Fruit fly (Drosophila melanogaster): ENCODE data around the gene CG31524.

CG31524 gene

DNA sequence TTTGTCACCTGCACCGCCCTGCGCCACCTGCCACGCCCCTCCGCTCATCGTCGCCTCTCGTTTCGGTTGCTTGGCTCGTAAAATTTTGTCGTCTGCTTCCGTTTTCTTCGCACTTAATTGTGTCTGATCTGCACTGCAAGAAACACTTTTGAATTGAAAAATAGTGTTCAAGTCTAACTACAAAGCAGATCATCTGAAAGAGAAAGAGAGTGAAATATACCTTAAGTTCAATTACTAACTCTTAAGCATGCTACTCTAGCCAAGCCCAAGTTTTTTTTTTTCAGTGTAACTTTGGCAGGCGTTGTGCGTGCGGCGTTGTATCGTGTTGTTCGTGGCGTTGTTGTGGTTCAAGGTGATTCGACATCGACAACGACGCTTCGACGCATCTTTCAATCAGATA lies 26.0 kb upstream of the CG31524 start (continued):
- TF ChIP-seq D19B (GFP tag; optimal IDR thresholded peaks at IDR 0.05) (peak; percentile 76), pum (GFP tag; optimal IDR thresholded peaks at IDR 0.05) (peak; percentile 94), danr (GFP tag; IDR thresholded peaks at IDR 0.05) (peak; percentile 83), HLH3B (GFP tag; IDR thresholded peaks at IDR 0.05) (peak; percentile 95), HLH54F (GFP tag; optimal IDR thresholded peaks at IDR 0.05) (peak; percentile 90), CG16815 (GFP tag; optimal IDR thresholded peaks at IDR 0.05) (peak; percentile 74), Ada2b (GFP tag; IDR thresholded peaks at IDR 0.05) (peak; percentile 95), stc (GFP tag; IDR thresholded peaks at IDR 0.05) (peak; percentile 87), CG4424 (GFP tag; optimal IDR thresholded peaks at IDR 0.05) (peak; percentile 93)

DNA sequence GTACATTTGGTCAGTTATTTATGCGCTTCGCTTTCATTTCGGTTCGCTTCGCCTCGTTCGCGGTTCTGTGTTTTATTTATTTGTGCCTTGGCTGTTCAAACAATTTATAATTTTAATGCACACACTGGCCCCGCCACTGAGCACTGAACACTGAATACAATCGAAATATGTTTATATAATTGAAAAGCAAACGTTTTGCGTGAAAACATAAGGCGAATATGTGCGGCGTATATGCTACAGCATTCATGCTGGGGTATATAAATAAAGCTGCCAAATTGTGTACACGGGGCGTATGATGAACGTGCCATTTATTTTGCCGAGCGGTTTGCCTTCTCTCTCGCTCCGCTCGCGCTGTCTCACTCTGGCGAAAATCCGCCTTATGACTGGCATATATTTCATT lies 22.8 kb upstream of the CG31524 start:
- TF ChIP-seq CG10543 (GFP tag; optimal IDR thresholded peaks at IDR 0.05) (peak; percentile 63), CG3281 (GFP tag; optimal IDR thresholded peaks at IDR 0.05) (peak; percentile 38), Max (GFP tag; optimal IDR thresholded peaks at IDR 0.05) (no peak), BEAF-32 (GFP tag; optimal IDR thresholded peaks at IDR 0.05) (no peak), lab (GFP tag; optimal IDR thresholded peaks at IDR 0.05) (peak; percentile 25), CG5245 (GFP tag; optimal IDR thresholded peaks at IDR 0.05) (no peak), Doc2 (GFP tag; IDR thresholded peaks at IDR 0.05) (no peak), CG9609 (GFP tag; optimal IDR thresholded peaks at IDR 0.05) (no peak), psq (GFP tag; optimal IDR thresholded peaks at IDR 0.05) (no peak), CG1024 (GFP tag; IDR thresholded peaks at IDR 0.05) (no peak), CG13287 (GFP tag; IDR thresholded peaks at IDR 0.05; ENCODE audit: partially characterized antibody) (no peak), pum (GFP tag; optimal IDR thresholded peaks at IDR 0.05) (no peak), CG12071 (GFP tag; optimal IDR thresholded peaks at IDR 0.05) (no peak), crc (GFP tag; optimal IDR thresholded peaks at IDR 0.05) (no peak), z (GFP tag; IDR thresholded peaks at IDR 0.05) (no peak), Poxn (GFP tag; IDR thresholded peaks at IDR 0.05) (no peak), repo (GFP tag; optimal IDR thresholded peaks at IDR 0.05) (no peak), sim (GFP tag; IDR thresholded peaks at IDR 0.05) (no peak), Hmr (GFP tag; optimal IDR thresholded peaks at IDR 0.05) (peak; percentile 23), CG1233 (GFP tag; optimal IDR thresholded peaks at IDR 0.05) (no peak), CG9876 (GFP tag; optimal IDR thresholded peaks at IDR 0.05) (no peak), nom (GFP tag; optimal IDR thresholded peaks at IDR 0.05) (no peak), H2.0 (GFP tag; IDR thresholded peaks at IDR 0.05) (no peak), cato (GFP tag; optimal IDR thresholded peaks at IDR 0.05; ENCODE audit: borderline replicate concordance) (no peak), CG6813 (GFP tag; optimal IDR thresholded peaks at IDR 0.05) (no peak), Sry-β (GFP tag; optimal IDR thresholded peaks at IDR 0.05) (no peak), Neu2 (GFP tag; optimal IDR thresholded peaks at IDR 0.05; ENCODE audit: borderline replicate concordance) (no peak), CG8089 (GFP tag; optimal IDR thresholded peaks at IDR 0.05) (no peak), CG16815 (GFP tag; optimal IDR thresholded peaks at IDR 0.05) (no peak), so (GFP tag; IDR thresholded peaks at IDR 0.05) (no peak), fu2 (GFP tag; optimal IDR thresholded peaks at IDR 0.05) (no peak), Ets65A (GFP tag) (no peak), Sox100B (GFP tag; optimal IDR thresholded peaks at IDR 0.05) (no peak), gfzf (GFP tag; optimal IDR thresholded peaks at IDR 0.05) (no peak), trh (GFP tag; optimal IDR thresholded peaks at IDR 0.05) (no peak), Xrp1 (GFP tag; IDR thresholded peaks at IDR 0.05) (no peak), GATAe (GFP tag; conservative IDR thresholded peaks at IDR 0.05) (no peak), CG11093 (GFP tag; IDR thresholded peaks at IDR 0.05) (no peak), Med (GFP tag) (peak; percentile 68), dysf (GFP tag; IDR thresholded peaks at IDR 0.05) (no peak), CG13624 (GFP tag; optimal IDR thresholded peaks at IDR 0.05) (no peak), CG18599 (GFP tag; optimal IDR thresholded peaks at IDR 0.05) (peak; percentile 57), otp (GFP tag; IDR thresholded peaks at IDR 0.05) (no peak), CG10274 (GFP tag; optimal IDR thresholded peaks at IDR 0.05) (no peak)

Measured in whole organism, embryonic.